Fruit fly (Drosophila melanogaster): Measurements from ENCODE around the gene lft.

lft gene

DNA sequence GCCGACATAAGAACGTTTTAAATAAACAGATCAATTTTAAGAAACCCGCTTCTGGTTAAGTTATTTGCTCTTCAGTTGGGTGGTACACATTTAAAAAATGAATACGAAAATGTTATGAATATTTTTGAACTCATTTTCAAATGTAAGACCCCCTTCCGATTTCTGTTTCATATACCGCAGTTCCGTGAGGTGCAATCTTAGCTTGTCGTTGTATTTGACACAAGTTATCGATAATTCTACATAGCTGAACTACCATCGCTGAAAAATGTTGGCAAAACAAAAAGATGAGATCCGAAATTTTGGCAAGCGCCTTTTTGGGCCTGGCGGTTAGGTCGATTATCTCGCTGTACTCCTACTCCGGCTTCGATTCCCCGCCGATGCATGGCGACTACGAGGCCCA is 15.6 kb downstream of the lft start, which contains the start of gene gny (continued):
- TF ChIP-seq HmgD (GFP tag; optimal IDR thresholded peaks at IDR 0.05) (peak; percentile 39), da (GFP tag; optimal IDR thresholded peaks at IDR 0.05) (no peak), gfzf (GFP tag; optimal IDR thresholded peaks at IDR 0.05) (peak; percentile 19), CG8765 (GFP tag; IDR thresholded peaks at IDR 0.05) (no peak), HLH54F (GFP tag; optimal IDR thresholded peaks at IDR 0.05) (no peak), CG1529 (GFP tag; optimal IDR thresholded peaks at IDR 0.05) (no peak), CG14710 (tag; optimal IDR thresholded peaks at IDR 0.05) (peak; percentile 3), ftz-f1 (GFP tag; optimal IDR thresholded peaks at IDR 0.05) (no peak), klu (GFP tag; IDR thresholded peaks at IDR 0.05) (no peak), BEAF-32 (GFP tag; optimal IDR thresholded peaks at IDR 0.05) (peak; percentile 43), Poxn (GFP tag; IDR thresholded peaks at IDR 0.05) (no peak), slbo (GFP tag; IDR thresholded peaks at IDR 0.05) (no peak), jumu (GFP tag; optimal IDR thresholded peaks at IDR 0.05) (no peak), CG3407 (GFP tag; optimal IDR thresholded peaks at IDR 0.05) (no peak), NC2β (GFP tag; optimal IDR thresholded peaks at IDR 0.05) (no peak), Doc2 (GFP tag; IDR thresholded peaks at IDR 0.05) (no peak), MBD-R2 (GFP tag; IDR thresholded peaks at IDR 0.05) (peak; percentile 88), dmrt99B (tag; optimal IDR thresholded peaks at IDR 0.05) (no peak), bbx (GFP tag; IDR thresholded peaks at IDR 0.05; ENCODE audit: partially characterized antibody) (no peak), salm (tag; optimal IDR thresholded peaks at IDR 0.05) (no peak), gcm2 (GFP tag; optimal IDR thresholded peaks at IDR 0.05) (no peak), CG10431 (GFP tag; optimal IDR thresholded peaks at IDR 0.05) (no peak), pzg (GFP tag; optimal IDR thresholded peaks at IDR 0.05) (peak; percentile 81), vvl (GFP tag; IDR thresholded peaks at IDR 0.05) (no peak)

DNA sequence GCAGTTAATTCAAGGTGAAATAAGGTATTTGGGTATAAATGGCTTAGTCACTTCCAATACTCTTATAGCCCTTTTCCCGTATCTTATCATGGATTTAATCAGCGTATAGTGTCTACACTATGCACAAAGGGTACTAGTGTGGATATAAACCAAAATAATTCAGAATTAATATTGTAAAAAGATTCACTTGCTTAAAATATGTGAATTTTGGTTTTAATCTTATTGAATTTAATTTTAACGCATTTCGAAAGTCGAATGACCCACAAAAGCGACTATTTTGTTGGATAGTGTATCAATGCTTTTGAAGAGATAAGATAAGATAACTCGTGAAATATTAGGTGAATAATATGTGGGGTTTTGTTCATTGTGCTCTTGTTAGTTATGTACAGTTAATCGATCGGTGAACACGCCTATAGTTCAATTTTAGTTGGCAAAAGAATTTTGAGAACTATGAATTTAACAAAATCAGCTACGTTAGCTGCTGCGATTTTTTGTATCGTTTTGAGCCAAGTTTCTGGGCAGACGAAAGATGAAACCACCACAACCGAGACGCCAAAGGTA is 17.7 kb downstream of the lft start, which contains the start of gene CG5096:
TSS of gene CG5096 (plus strand) at position 374 of the 561 bp plus-strand sequence.
- TF ChIP-seq E2f2 (GFP tag; IDR thresholded peaks at IDR 0.05) (peak; percentile 74), Tbp (GFP tag; optimal IDR thresholded peaks at IDR 0.05) (no peak), chn (GFP tag; optimal IDR thresholded peaks at IDR 0.05) (peak; percentile 55), CG8944 (GFP tag; optimal IDR thresholded peaks at IDR 0.05) (peak; percentile 43), lov (optimal IDR thresholded peaks at IDR 0.05) (no peak), lov (GFP tag; IDR thresholded peaks at IDR 0.05) (peak; percentile 67; the same call in 1 of the 3 replicates), CG2116 (GFP tag; optimal IDR thresholded peaks at IDR 0.05) (peak; percentile 49), H15 (GFP tag; IDR thresholded peaks at IDR 0.05) (peak; percentile 82; the same call in 2 of the 3 replicates), CG6791 (GFP tag; IDR thresholded peaks at IDR 0.05; ENCODE audit: partially characterized antibody) (no peak), zen2 (GFP tag; IDR thresholded peaks at IDR 0.05; ENCODE audit: partially characterized antibody) (no peak), fd96Cb (tag; optimal IDR thresholded peaks at IDR 0.05) (peak; percentile 84), Sox100B (GFP tag; optimal IDR thresholded peaks at IDR 0.05) (peak; percentile 83), btn (GFP tag; optimal IDR thresholded peaks at IDR 0.05) (peak; percentile 41), insv (GFP tag; optimal IDR thresholded peaks at IDR 0.05) (peak in 1 of 2 experiments; percentile 12), Dip2 (GFP tag; IDR thresholded peaks at IDR 0.05) (no peak), Pdp1 (GFP tag; optimal IDR thresholded peaks at IDR 0.05) (peak; percentile 78 to 79), CG10321 (GFP tag; IDR thresholded peaks at IDR 0.05) (peak; percentile 59; the same call in 1 of the 2 replicates), CTCF (GFP tag; optimal IDR thresholded peaks at IDR 0.05) (peak; percentile 7), D19B (GFP tag; optimal IDR thresholded peaks at IDR 0.05) (peak; percentile 81), sens (GFP tag) (peak; percentile 92), CG16863 (GFP tag; optimal IDR thresholded peaks at IDR 0.05) (peak; percentile 71), aop (GFP tag; IDR thresholded peaks at IDR 0.05) (no peak), E2f1 (GFP tag; IDR thresholded peaks at IDR 0.05) (peak; percentile 88), mirr (GFP tag; optimal IDR thresholded peaks at IDR 0.05) (peak; percentile 91), Atf6 (GFP tag; IDR thresholded peaks at IDR 0.05) (peak; percentile 95), her (GFP tag; optimal IDR thresholded peaks at IDR 0.05) (peak; percentile 82), wor (GFP tag; IDR thresholded peaks at IDR 0.05) (peak; percentile 76), Ets65A (GFP tag) (peak; percentile 51), bigmax (GFP tag; optimal IDR thresholded peaks at IDR 0.05) (peak; percentile 40)

Data from whole organism, embryonic.